Worm (Caenorhabditis elegans) whole organism, L1 larva: Measurements from ENCODE around the gene sma-10.

Source experiments
- ceh-88 ChIP-seq: fragments of 200-800 bp; sonication (Bioruptor generic); IDR thresholded peaks from 2 replicates; pipeline ENCODE4 v1.3.6; 2022; ENCODE audit warnings: missing genetic modification characterization, missing compliant biosample characterization
- ceh-90 ChIP-seq: sonication (generic microtip); optimal IDR thresholded peaks from 2 replicates; lab custom pipeline; 2016; ENCODE audit warnings: missing genetic modification characterization, missing compliant biosample characterization
- fkh-8 ChIP-seq: sonication (generic microtip); optimal IDR thresholded peaks from 2 replicates; lab custom pipeline; 2016; ENCODE audit warnings: mild to moderate bottlenecking, missing genetic modification characterization, missing compliant biosample characterization
- lsy-2 ChIP-seq, 2 experiments: fragments of 150-350 bp; optimal IDR thresholded peaks; 2 replicates each; lab custom pipeline; 2014; ENCODE audit warnings: missing biosample characterization in 2 of 2, missing genetic modification characterization in 2 of 2
- mep-1 ChIP-seq: fragments of 150-350 bp; optimal IDR thresholded peaks from 2 replicates; lab custom pipeline; 2014; ENCODE audit warnings: missing biosample characterization, missing genetic modification characterization
- nhr-11 ChIP-seq: fragments of 150-350 bp; optimal IDR thresholded peaks from 2 replicates; lab custom pipeline; 2014; ENCODE audit warnings: missing biosample characterization, missing genetic modification characterization
- unc-62 ChIP-seq: fragments of 150-350 bp; optimal IDR thresholded peaks from 2 replicates; lab custom pipeline; 2014; ENCODE audit warnings: missing biosample characterization, missing genetic modification reagents, missing genetic modification characterization
- zag-1 ChIP-seq: fragments of 150-350 bp; optimal IDR thresholded peaks from 2 replicates; lab custom pipeline; 2014; ENCODE audit warnings: missing biosample characterization, missing genetic modification characterization

DNA sequence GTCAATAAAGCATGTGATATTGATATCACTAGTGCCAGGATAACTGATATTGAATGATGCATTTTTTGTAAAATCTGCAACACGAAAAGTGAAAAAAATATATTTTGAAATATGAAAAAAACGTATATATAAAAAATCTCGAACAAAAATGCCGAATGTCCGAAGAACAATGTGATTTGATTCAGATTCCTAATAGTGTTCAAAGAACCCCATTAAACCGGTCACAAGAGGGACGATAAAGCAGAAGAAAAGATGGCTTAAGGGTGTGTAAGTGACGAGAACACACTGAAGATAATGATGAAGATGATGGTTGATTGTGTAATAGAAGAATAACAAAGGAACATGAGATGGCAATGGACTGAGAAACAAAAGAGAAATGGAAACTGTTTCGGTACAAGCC is 13.8 kb downstream of the sma-10 start, which contains the start of gene T21D12.14:
- no peak for TF ChIP-seq unc-62
- TF ChIP-seq lsy-2 (tag; optimal IDR thresholded peaks at IDR 0.05; lab: Kevin White, UChicago): no peak
- TF ChIP-seq zag-1: no peak
- TF ChIP-seq mep-1: no peak
- TF ChIP-seq ceh-88 (GFP tag; lab: Robert Waterston, UW): no peak
- TF ChIP-seq fkh-8 (tag; lab: Kevin White, UChicago): no peak
- TF ChIP-seq ceh-90: no peak
- TF ChIP-seq nhr-11: no peak
